Worm (Caenorhabditis elegans): ENCODE measurements around the gene abt-1.

DNA sequence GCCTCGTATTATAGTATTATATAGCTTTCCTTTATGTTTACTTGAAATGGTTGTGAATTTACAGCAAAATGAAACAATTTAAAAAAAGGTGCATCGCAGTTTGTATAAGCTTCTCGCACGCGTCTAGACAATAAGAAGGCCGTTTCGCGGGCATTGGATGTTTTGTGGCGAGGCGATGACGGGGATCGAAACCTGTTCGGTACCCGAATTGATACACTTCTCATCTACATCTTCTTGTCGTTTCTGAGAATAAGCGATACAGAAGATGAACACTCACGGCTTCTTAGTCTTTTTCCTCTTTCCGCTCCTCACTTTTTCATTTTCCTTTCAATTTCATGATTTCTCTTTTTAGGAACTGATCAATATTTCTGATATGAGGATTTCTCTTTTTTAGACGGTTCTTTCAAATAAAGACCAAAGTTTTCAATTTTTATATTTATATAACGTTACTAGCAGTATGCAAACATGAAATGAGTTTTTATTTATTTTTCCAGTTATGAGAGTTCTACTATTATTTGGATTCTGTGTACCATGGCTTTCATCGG, 31.0 kb upstream of the abt-1 start, which contains the start of gene F01G10.10:
- TF ChIP-seq nhr-25 (tag; optimal IDR thresholded peaks at IDR 0.05) (peak; percentile 45), ztf-11 (tag; optimal IDR thresholded peaks at IDR 0.05) (no peak), fos-1 (tag; optimal IDR thresholded peaks at IDR 0.05) (no peak)
